Fruit fly (Drosophila melanogaster) whole organism, embryonic: ENCODE data around the gene CG15221.

Experiments used
- Abd-B ChIP-seq: fragments of 200-800 bp; sonication (Bioruptor generic); optimal IDR thresholded peaks from 2 replicates; lab custom pipeline; 2018; ENCODE audit warnings: missing biosample characterization, mild to moderate bottlenecking, missing genetic modification characterization, moderate library complexity
- B-H1 ChIP-seq: fragments of 200-800 bp; sonication (Bioruptor generic); IDR thresholded peaks from 3 replicates; pipeline ENCODE4 v1.3.6; 2022; ENCODE audit warnings: missing biosample characterization, missing genetic modification characterization
- BEAF-32 ChIP-seq: fragments of 200-800 bp; sonication (Bioruptor generic); optimal IDR thresholded peaks from 3 replicates; lab custom pipeline; 2017; ENCODE audit warnings: missing biosample characterization, missing genetic modification characterization, mild to moderate bottlenecking, moderate library complexity, missing genetic modification reagents
- Blimp-1 ChIP-seq: fragments of 200-800 bp; sonication (Bioruptor generic); optimal IDR thresholded peaks from 3 replicates; lab custom pipeline; 2018; ENCODE audit warnings: missing biosample characterization, missing genetic modification characterization, mild to moderate bottlenecking, moderate library complexity, missing genetic modification reagents
- C15 ChIP-seq: fragments of 200-800 bp; sonication (Bioruptor generic); IDR thresholded peaks from 3 replicates; pipeline ENCODE4 v1.3.6; 2022; ENCODE audit warnings: missing biosample characterization, missing genetic modification characterization
- CG10267 ChIP-seq: fragments of 200-800 bp; sonication (Bioruptor generic); optimal IDR thresholded peaks from 2 replicates; lab custom pipeline; 2018; ENCODE audit warnings: missing biosample characterization, mild to moderate bottlenecking, missing genetic modification characterization, moderate library complexity
- CG10431 ChIP-seq: fragments of 200-800 bp; sonication (Bioruptor generic); optimal IDR thresholded peaks from 3 replicates; lab custom pipeline; 2018; ENCODE audit warnings: missing biosample characterization, mild to moderate bottlenecking, missing genetic modification characterization
- CG11504 ChIP-seq: fragments of 200-800 bp; sonication (Bioruptor generic); optimal IDR thresholded peaks from 3 replicates; lab custom pipeline; 2019; ENCODE audit warnings: missing biosample characterization, mild to moderate bottlenecking, missing genetic modification characterization, moderate library complexity
- CG12104 ChIP-seq: fragments of 200-800 bp; sonication (Bioruptor generic); optimal IDR thresholded peaks from 3 replicates; lab custom pipeline; 2016; ENCODE audit warnings: missing biosample characterization, missing genetic modification characterization
- CG12769 ChIP-seq: fragments of 200-800 bp; sonication (Bioruptor generic); optimal IDR thresholded peaks from 2 replicates; lab custom pipeline; 2019; ENCODE audit warnings: missing biosample characterization, mild to moderate bottlenecking, missing genetic modification characterization, moderate library complexity
- CG13296 ChIP-seq: fragments of 200-800 bp; sonication (Bioruptor generic); optimal IDR thresholded peaks from 3 replicates; lab custom pipeline; 2018; ENCODE audit warnings: missing biosample characterization, mild to moderate bottlenecking, missing genetic modification characterization
- CG16779 ChIP-seq: fragments of 200-800 bp; sonication (Bioruptor generic); IDR thresholded peaks from 2 replicates; pipeline ENCODE4 v1.3.6; 2022; ENCODE audit warnings: missing biosample characterization, missing genetic modification characterization
- CG16815 ChIP-seq: fragments of 200-800 bp; sonication (Bioruptor generic); optimal IDR thresholded peaks from 3 replicates; lab custom pipeline; 2017; ENCODE audit warnings: missing biosample characterization, mild to moderate bottlenecking, missing genetic modification characterization
- CG17186 ChIP-seq: fragments of 200-800 bp; sonication (Bioruptor generic); optimal IDR thresholded peaks from 3 replicates; lab custom pipeline; 2017; ENCODE audit warnings: missing biosample characterization, missing genetic modification reagents, missing genetic modification characterization
- CG17328 ChIP-seq: fragments of 200-800 bp; sonication (Bioruptor generic); IDR thresholded peaks from 2 replicates; pipeline ENCODE4 v1.3.6; 2022; ENCODE audit warnings: missing biosample characterization, missing genetic modification characterization
- CG18262 ChIP-seq: fragments of 200-800 bp; optimal IDR thresholded peaks from 3 replicates; lab custom pipeline; 2019; ENCODE audit warnings: missing biosample characterization, mild to moderate bottlenecking, missing genetic modification characterization, moderate library complexity
- CG18599 ChIP-seq: fragments of 200-800 bp; sonication (Bioruptor generic); optimal IDR thresholded peaks from 3 replicates; lab custom pipeline; 2017; ENCODE audit warnings: missing biosample characterization, missing genetic modification characterization, mild to moderate bottlenecking, moderate library complexity, missing genetic modification reagents
- CG2875 ChIP-seq: fragments of 200-800 bp; sonication (Bioruptor generic); optimal IDR thresholded peaks from 2 replicates; lab custom pipeline; 2017; ENCODE audit warnings: missing biosample characterization, mild to moderate bottlenecking, missing genetic modification characterization, missing genetic modification reagents
- CG3163 ChIP-seq: fragments of 200-800 bp; sonication (Bioruptor generic); optimal IDR thresholded peaks from 3 replicates; lab custom pipeline; 2016; ENCODE audit warnings: missing biosample characterization, missing genetic modification characterization
- CG34224 ChIP-seq: fragments of 200-800 bp; sonication (Bioruptor generic); IDR thresholded peaks from 3 replicates; pipeline ENCODE4 v1.3.6; 2022; ENCODE audit warnings: missing biosample characterization, missing genetic modification characterization; ENCODE audit not compliant: partially characterized antibody
- CG4360 ChIP-seq: fragments of 200-800 bp; sonication (Bioruptor generic); IDR thresholded peaks from 2 replicates; pipeline ENCODE4 v1.3.6; 2022; ENCODE audit warnings: missing biosample characterization, missing genetic modification characterization
- CG7271 ChIP-seq: fragments of 200-800 bp; sonication (Bioruptor generic); optimal IDR thresholded peaks from 2 replicates; lab custom pipeline; 2018; ENCODE audit warnings: missing biosample characterization, mild to moderate bottlenecking, missing genetic modification characterization, moderate library complexity
- CG7987 ChIP-seq: fragments of 200-800 bp; sonication (Bioruptor generic); optimal IDR thresholded peaks from 2 replicates; lab custom pipeline; 2018; ENCODE audit warnings: missing biosample characterization, mild to moderate bottlenecking, missing genetic modification characterization, moderate library complexity
- D19A ChIP-seq: fragments of 200-800 bp; optimal IDR thresholded peaks from 3 replicates; lab custom pipeline; 2019; ENCODE audit warnings: missing biosample characterization, mild to moderate bottlenecking, missing genetic modification characterization, moderate library complexity
- HLH3B ChIP-seq: fragments of 200-800 bp; sonication (Bioruptor generic); IDR thresholded peaks from 2 replicates; pipeline ENCODE4 v1.3.6; 2022; ENCODE audit warnings: missing biosample characterization, missing genetic modification characterization
- Hmx ChIP-seq: fragments of 200-800 bp; sonication (Bioruptor generic); optimal IDR thresholded peaks from 2 replicates; lab custom pipeline; 2016; ENCODE audit warnings: missing biosample characterization, missing genetic modification characterization
- Hr3 ChIP-seq: fragments of 200-800 bp; sonication (Bioruptor generic); optimal IDR thresholded peaks from 3 replicates; lab custom pipeline; 2016; ENCODE audit warnings: missing biosample characterization, missing genetic modification characterization
- Lpt ChIP-seq: fragments of >200 bp; optimal IDR thresholded peaks from 2 replicates; lab custom pipeline; 2018; ENCODE audit warnings: missing biosample characterization, missing genetic modification characterization
- Meics ChIP-seq: fragments of 200-800 bp; sonication (Bioruptor generic); optimal IDR thresholded peaks from 2 replicates; lab custom pipeline; 2017; ENCODE audit warnings: missing biosample characterization, mild to moderate bottlenecking, missing genetic modification characterization
- NC2α ChIP-seq: fragments of 200-800 bp; sonication (Bioruptor generic); optimal IDR thresholded peaks from 2 replicates; lab custom pipeline; 2016; ENCODE audit warnings: missing biosample characterization, missing genetic modification characterization
- Rfx ChIP-seq: fragments of 200-800 bp; sonication (Bioruptor generic); IDR thresholded peaks from 2 replicates; pipeline ENCODE4 v1.3.6; 2022; ENCODE audit warnings: missing biosample characterization, missing genetic modification characterization
- Six4 ChIP-seq: fragments of 200-800 bp; sonication (Bioruptor generic); optimal IDR thresholded peaks from 2 replicates; lab custom pipeline; 2016; ENCODE audit warnings: missing biosample characterization, missing genetic modification characterization
- Trl ChIP-seq, 3 experiments: fragments of >200 bp in 2 of 3; fragments of 200-800 bp in 1 of 3; sonication (Bioruptor generic) in 1 of 3; optimal IDR thresholded peaks; 2 replicates in 1 of 3; 3 replicates in 2 of 3; lab custom pipeline; 2016 to 2017; ENCODE audit warnings: missing biosample characterization in 1 of 3, missing genetic modification characterization in 1 of 3
- abd-A ChIP-seq: fragments of 200-800 bp; sonication (Bioruptor generic); optimal IDR thresholded peaks from 3 replicates; lab custom pipeline; 2019; ENCODE audit warnings: missing biosample characterization, mild to moderate bottlenecking, missing genetic modification characterization, moderate library complexity
- aop ChIP-seq: fragments of 200-800 bp; sonication (Bioruptor generic); IDR thresholded peaks from 2 replicates; pipeline ENCODE4 v1.3.6; 2022; ENCODE audit warnings: missing biosample characterization, missing genetic modification characterization
- chif ChIP-seq, 2 experiments: fragments of 200-800 bp; sonication (Bioruptor generic); optimal IDR thresholded peaks; 3 replicates each; lab custom pipeline; 2016; ENCODE audit warnings: missing biosample characterization in 2 of 2, missing genetic modification characterization in 2 of 2
- chinmo ChIP-seq: fragments of 200-800 bp; sonication (Bioruptor generic); IDR thresholded peaks from 4 replicates; pipeline ENCODE4 v1.3.6; 2022; ENCODE audit warnings: missing biosample characterization, missing genetic modification characterization; ENCODE audit not compliant: partially characterized antibody
- corto ChIP-seq: fragments of 200-800 bp; sonication (Bioruptor generic); optimal IDR thresholded peaks from 2 replicates; lab custom pipeline; 2016; ENCODE audit warnings: missing biosample characterization, mild to moderate bottlenecking, missing genetic modification characterization, moderate library complexity
- dimm ChIP-seq: fragments of 200-800 bp; sonication (Bioruptor generic); IDR thresholded peaks from 2 replicates; pipeline ENCODE4 v1.3.6; 2022; ENCODE audit warnings: missing biosample characterization, missing genetic modification characterization
- grn ChIP-seq: fragments of 200-800 bp; sonication (Bioruptor generic); optimal IDR thresholded peaks from 3 replicates; lab custom pipeline; 2017; ENCODE audit warnings: missing biosample characterization, missing genetic modification characterization
- hth ChIP-seq: fragments of >200 bp; optimal IDR thresholded peaks from 2 replicates; lab custom pipeline; 2017; ENCODE audit warnings: inconsistent platforms
- lilli ChIP-seq: fragments of 200-800 bp; sonication (Bioruptor generic); optimal IDR thresholded peaks from 3 replicates; lab custom pipeline; 2016; ENCODE audit warnings: missing biosample characterization, missing genetic modification characterization
- lov ChIP-seq, 2 experiments: fragments of 200-800 bp in 1 of 2; fragments of >200 bp in 1 of 2; sonication (Bioruptor generic) in 1 of 2; IDR thresholded peaks in 1 of 2; optimal IDR thresholded peaks in 1 of 2; 2 replicates in 1 of 2; 3 replicates in 1 of 2; pipeline versions ENCODE4 v1.3.6 to Lab custom; 2017 to 2022; ENCODE audit warnings: missing biosample characterization in 1 of 2, missing genetic modification characterization in 1 of 2
- onecut ChIP-seq: fragments of 200-800 bp; sonication (Bioruptor generic); IDR thresholded peaks from 2 replicates; pipeline ENCODE4 v1.3.6; 2022; ENCODE audit warnings: missing biosample characterization, missing genetic modification characterization
- pfk ChIP-seq: fragments of 200-800 bp; sonication (Bioruptor generic); optimal IDR thresholded peaks from 2 replicates; lab custom pipeline; 2018; ENCODE audit warnings: missing biosample characterization, mild to moderate bottlenecking, missing genetic modification characterization, moderate library complexity
- psq ChIP-seq: fragments of 200-800 bp; sonication (Bioruptor generic); optimal IDR thresholded peaks from 2 replicates; lab custom pipeline; 2017; ENCODE audit warnings: missing biosample characterization, missing genetic modification characterization
- stc ChIP-seq: fragments of 200-800 bp; sonication (Bioruptor generic); IDR thresholded peaks from 2 replicates; pipeline ENCODE4 v1.3.6; 2022; ENCODE audit warnings: missing biosample characterization, missing genetic modification characterization
- tin ChIP-seq: fragments of 200-800 bp; sonication (Bioruptor generic); optimal IDR thresholded peaks from 3 replicates; lab custom pipeline; 2016; ENCODE audit warnings: missing biosample characterization, missing genetic modification characterization
- vnd ChIP-seq: fragments of 200-800 bp; sonication (Bioruptor generic); IDR thresholded peaks from 3 replicates; pipeline ENCODE4 v1.3.6; 2022; ENCODE audit warnings: missing biosample characterization, missing genetic modification characterization; ENCODE audit not compliant: partially characterized antibody
- vvl ChIP-seq: fragments of 200-800 bp; sonication (Bioruptor generic); IDR thresholded peaks from 2 replicates; pipeline ENCODE4 v1.3.6; 2022; ENCODE audit warnings: missing biosample characterization, missing genetic modification characterization

The CG15221 gene

dm6 chrX:11684462-11684861 lies 39.6 kb upstream of the CG15221 start (continued):
- TF ChIP-seq chinmo (GFP tag; lab: Robert Waterston, UW), result 0 out of 4 replicates have a peak, but pooled peaks have one; percentile 9
- TF ChIP-seq CG13296, result peak; percentile 3
- TF ChIP-seq lov (optimal IDR thresholded peaks at IDR 0.05; lab: Kevin White, UChicago), result no peak
- no peak for TF ChIP-seq lov (GFP tag; IDR thresholded peaks at IDR 0.05; lab: Robert Waterston, UW)
- no peak for TF ChIP-seq lilli (GFP tag; lab: Kevin White, UChicago)
- peak; percentile 21 for TF ChIP-seq CG7987
- TF ChIP-seq dimm, result no peak
- TF ChIP-seq stc (GFP tag; lab: Robert Waterston, UW), result no peak
- no peak for TF ChIP-seq C15 (GFP tag; lab: Robert Waterston, UW)
- TF ChIP-seq Meics (GFP tag; lab: Kevin White, UChicago), result no peak
- TF ChIP-seq HLH3B (GFP tag; lab: Robert Waterston, UW), result no peak
- TF ChIP-seq NC2α, result no peak
- 0 out of 2 replicates have a peak, but pooled peaks have one; percentile 42 for TF ChIP-seq aop (GFP tag; lab: Robert Waterston, UW)
- no peak for TF ChIP-seq CG34224
- no peak for TF ChIP-seq CG2875 (GFP tag; lab: Kevin White, UChicago)
- peak; percentile 8 for TF ChIP-seq CG12769 (tag; lab: Kevin White, UChicago)
- no peak for TF ChIP-seq CG18262 (tag; lab: Kevin White, UChicago)
- no peak for TF ChIP-seq Rfx (GFP tag; lab: Robert Waterston, UW)
- TF ChIP-seq CG17328 (GFP tag; lab: Robert Waterston, UW), result 0 out of 2 replicates have a peak, but pooled peaks have one; percentile 25
- TF ChIP-seq CG11504, result no peak
- no peak for TF ChIP-seq Six4 (GFP tag; lab: Kevin White, UChicago)
- TF ChIP-seq chif (GFP tag; optimal IDR thresholded peaks at IDR 0.05; lab: Kevin White, UChicago), result no peak
- peak; percentile 96 for TF ChIP-seq D19A (tag; lab: Kevin White, UChicago)
- no peak for TF ChIP-seq Trl (optimal IDR thresholded peaks at IDR 0.05; lab: Kevin White, UChicago)
- no peak for TF ChIP-seq Trl (GFP tag; optimal IDR thresholded peaks at IDR 0.05; lab: Kevin White, UChicago)
- no peak for TF ChIP-seq CG7271 (tag; lab: Kevin White, UChicago)
- TF ChIP-seq Hr3 (GFP tag; lab: Kevin White, UChicago), result no peak
- TF ChIP-seq Abd-B (GFP tag; lab: Kevin White, UChicago), result no peak
- no peak for TF ChIP-seq CG16815
- TF ChIP-seq pfk (GFP tag; lab: Kevin White, UChicago), result no peak
- TF ChIP-seq Blimp-1, result no peak
- TF ChIP-seq hth (lab: Kevin White, UChicago), result no peak
- TF ChIP-seq CG18599, result peak; percentile 11
- TF ChIP-seq CG3163 (GFP tag; lab: Kevin White, UChicago), result no peak
- no peak for TF ChIP-seq BEAF-32
- no peak for TF ChIP-seq CG4360 (GFP tag; lab: Robert Waterston, UW)

- TF ChIP-seq vvl (GFP tag; lab: Robert Waterston, UW) (peak; percentile 67; the same call in 1 of the 2 replicates), corto (GFP tag; lab: Kevin White, UChicago) (peak; percentile 25), tin (GFP tag; lab: Kevin White, UChicago) (no peak), CG10431 (peak; percentile 60), Lpt (GFP tag; lab: Kevin White, UChicago) (no peak), CG17186 (no peak), B-H1 (GFP tag; lab: Robert Waterston, UW) (no peak), vnd (GFP tag; lab: Robert Waterston, UW) (no peak), CG10267 (no peak), onecut (peak; percentile 53; the same call in 1 of the 2 replicates), psq (peak; percentile 51), Hmx (no peak), abd-A (tag; lab: Kevin White, UChicago) (peak; percentile 67), CG16779 (GFP tag; lab: Robert Waterston, UW) (no peak), CG12104 (GFP tag; lab: Kevin White, UChicago) (no peak), grn (GFP tag; lab: Kevin White, UChicago) (peak; percentile 82)
Observed at dm6 chrX:11685918-11686640, 38.0 kb upstream of the CG15221 start.
